Worm (Caenorhabditis elegans): ENCODE data around the gene Y25C1A.8.

- no peak for TF ChIP-seq dao-5 (tag; optimal IDR thresholded peaks at IDR 0.05)
- TF ChIP-seq him-1 (tag; optimal IDR thresholded peaks at IDR 0.05): no peak
- TF ChIP-seq W03F9.2 (tag; optimal IDR thresholded peaks at IDR 0.05): no peak
Observed at ce11 chrII:3110099-3110498, 33.3 kb upstream of the Y25C1A.8 start.
